Fruit fly (Drosophila melanogaster) whole organism, prepupa: ENCODE data around the gene CG12594.

ENCODE experiments used
- Blimp-1 ChIP-seq: fragments of 200-800 bp; sonication (Bioruptor generic); optimal IDR thresholded peaks from 3 replicates; lab custom pipeline; 2017; ENCODE audit warnings: missing biosample characterization, missing genetic modification characterization, mild to moderate bottlenecking, moderate library complexity, missing genetic modification reagents
- CG10631 ChIP-seq: fragments of 200-800 bp; sonication (Bioruptor generic); optimal IDR thresholded peaks from 2 replicates; lab custom pipeline; 2016; ENCODE audit warnings: missing biosample characterization, missing genetic modification characterization
- CG10669 ChIP-seq: fragments of 200-800 bp; sonication (Bioruptor generic); optimal IDR thresholded peaks from 3 replicates; lab custom pipeline; 2018; ENCODE audit warnings: missing biosample characterization, mild to moderate bottlenecking, missing genetic modification characterization, moderate library complexity
- CG11762 ChIP-seq: fragments of 200-800 bp; sonication (Bioruptor generic); optimal IDR thresholded peaks from 3 replicates; lab custom pipeline; 2016; ENCODE audit warnings: missing biosample characterization, missing genetic modification characterization; ENCODE audit not compliant: insufficient read depth
- CG11902 ChIP-seq: fragments of 200-800 bp; sonication (Bioruptor generic); optimal IDR thresholded peaks from 3 replicates; lab custom pipeline; 2016; ENCODE audit warnings: missing biosample characterization, missing genetic modification characterization
- CG15336 ChIP-seq: fragments of 200-800 bp; sonication (Bioruptor generic); IDR thresholded peaks from 2 replicates; pipeline ENCODE4 v1.3.6; 2022; ENCODE audit warnings: missing biosample characterization, missing genetic modification characterization
- CG1621 ChIP-seq: fragments of 200-800 bp; sonication (Bioruptor generic); optimal IDR thresholded peaks from 3 replicates; lab custom pipeline; 2018; ENCODE audit warnings: missing biosample characterization, mild to moderate bottlenecking, missing genetic modification characterization
- CG16779 ChIP-seq: fragments of 200-800 bp; sonication (Bioruptor generic); optimal IDR thresholded peaks from 3 replicates; lab custom pipeline; 2017; ENCODE audit warnings: missing biosample characterization, mild to moderate bottlenecking, missing genetic modification characterization
- CG31627 ChIP-seq: fragments of 200-800 bp; sonication (Bioruptor generic); optimal IDR thresholded peaks from 3 replicates; lab custom pipeline; 2016; ENCODE audit warnings: missing biosample characterization, missing genetic modification characterization
- CG34406 ChIP-seq: fragments of 200-800 bp; sonication (Bioruptor generic); optimal IDR thresholded peaks from 3 replicates; lab custom pipeline; 2016; ENCODE audit warnings: missing biosample characterization, missing genetic modification characterization
- CG3919 ChIP-seq: fragments of 200-800 bp; sonication (Bioruptor generic); optimal IDR thresholded peaks from 3 replicates; lab custom pipeline; 2016; ENCODE audit warnings: missing biosample characterization, missing genetic modification characterization
- CG4318 ChIP-seq: fragments of 200-800 bp; sonication (Bioruptor generic); optimal IDR thresholded peaks from 3 replicates; lab custom pipeline; 2017; ENCODE audit warnings: missing biosample characterization, mild to moderate bottlenecking, missing genetic modification characterization
- CG6163 ChIP-seq: fragments of 200-800 bp; sonication (Bioruptor generic); IDR thresholded peaks from 3 replicates; pipeline ENCODE4 v1.3.6; 2022; ENCODE audit warnings: missing biosample characterization, missing genetic modification characterization
- CG6276 ChIP-seq: fragments of 200-800 bp; sonication (Bioruptor generic); optimal IDR thresholded peaks from 2 replicates; lab custom pipeline; 2017; ENCODE audit warnings: missing biosample characterization, mild to moderate bottlenecking, missing genetic modification characterization
- CG6792 ChIP-seq: fragments of 200-800 bp; sonication (Bioruptor generic); optimal IDR thresholded peaks from 3 replicates; lab custom pipeline; 2016; ENCODE audit warnings: missing biosample characterization, missing genetic modification characterization
- CG6808 ChIP-seq: fragments of 200-800 bp; sonication (Bioruptor generic); optimal IDR thresholded peaks from 3 replicates; lab custom pipeline; 2017; ENCODE audit warnings: missing biosample characterization, missing genetic modification characterization, mild to moderate bottlenecking, moderate library complexity, missing genetic modification reagents
- CG6854 ChIP-seq: fragments of 200-800 bp; sonication (Bioruptor generic); optimal IDR thresholded peaks from 2 replicates; lab custom pipeline; 2017; ENCODE audit warnings: missing biosample characterization, mild to moderate bottlenecking, missing genetic modification characterization
- CG9139 ChIP-seq: fragments of 200-800 bp; sonication (Bioruptor generic); optimal IDR thresholded peaks from 3 replicates; lab custom pipeline; 2017; ENCODE audit warnings: missing biosample characterization, mild to moderate bottlenecking, missing genetic modification characterization
- Eip78C ChIP-seq: fragments of 200-800 bp; sonication (Bioruptor generic); peaks from one replicate; lab custom pipeline; 2016; ENCODE audit warnings: missing biosample characterization, missing genetic modification characterization
- Eip93F ChIP-seq: fragments of 200-800 bp; sonication (Bioruptor generic); optimal IDR thresholded peaks from 2 replicates; lab custom pipeline; 2016; ENCODE audit warnings: missing biosample characterization, mild to moderate bottlenecking, missing genetic modification characterization
- Ets21C ChIP-seq: fragments of 200-800 bp; sonication (Bioruptor generic); optimal IDR thresholded peaks from 3 replicates; lab custom pipeline; 2016; ENCODE audit warnings: missing biosample characterization, missing genetic modification characterization
- Ets96B ChIP-seq: fragments of 200-800 bp; optimal IDR thresholded peaks from 2 replicates; lab custom pipeline; 2019; ENCODE audit warnings: missing biosample characterization, mild to moderate bottlenecking, missing genetic modification characterization, moderate library complexity
- Hr38 ChIP-seq: sonication (Bioruptor generic); optimal IDR thresholded peaks from 2 replicates; lab custom pipeline; 2016; ENCODE audit warnings: missing biosample characterization, missing genetic modification characterization
- Hr39 ChIP-seq: fragments of 200-800 bp; sonication (Bioruptor generic); optimal IDR thresholded peaks from 2 replicates; lab custom pipeline; 2016; ENCODE audit warnings: missing biosample characterization, missing genetic modification characterization
- Hr4 ChIP-seq: fragments of 200-800 bp; sonication (Bioruptor generic); optimal IDR thresholded peaks from 3 replicates; lab custom pipeline; 2016; ENCODE audit warnings: missing biosample characterization, missing genetic modification characterization
- Met ChIP-seq: fragments of 200-800 bp; sonication (Bioruptor generic); optimal IDR thresholded peaks from 3 replicates; lab custom pipeline; 2016; ENCODE audit warnings: missing biosample characterization, missing genetic modification characterization
- OdsH ChIP-seq: fragments of 200-800 bp; sonication (Bioruptor generic); optimal IDR thresholded peaks from 3 replicates; lab custom pipeline; 2016; ENCODE audit warnings: missing biosample characterization, missing genetic modification characterization
- Smox ChIP-seq: fragments of 200-800 bp; sonication (Bioruptor generic); optimal IDR thresholded peaks from 3 replicates; lab custom pipeline; 2016; ENCODE audit warnings: missing biosample characterization, missing genetic modification characterization
- Sox102F ChIP-seq: fragments of 200-800 bp; sonication (Bioruptor generic); optimal IDR thresholded peaks from 2 replicates; lab custom pipeline; 2016; ENCODE audit warnings: missing biosample characterization, mild to moderate bottlenecking, missing genetic modification characterization
- Sox14 ChIP-seq: fragments of 200-800 bp; sonication (Bioruptor generic); optimal IDR thresholded peaks from 3 replicates; lab custom pipeline; 2016; ENCODE audit warnings: missing biosample characterization, missing genetic modification characterization
- Sox15 ChIP-seq: fragments of 200-800 bp; sonication (Bioruptor generic); optimal IDR thresholded peaks from 3 replicates; lab custom pipeline; 2016; ENCODE audit warnings: missing biosample characterization, missing genetic modification characterization
- achi ChIP-seq: fragments of 200-800 bp; sonication (Bioruptor generic); optimal IDR thresholded peaks from 3 replicates; lab custom pipeline; 2016; ENCODE audit warnings: missing biosample characterization, missing genetic modification characterization
- acj6 ChIP-seq: fragments of 200-800 bp; sonication (Bioruptor generic); optimal IDR thresholded peaks from 3 replicates; lab custom pipeline; 2016; ENCODE audit warnings: missing biosample characterization, missing genetic modification characterization
- dac ChIP-seq: fragments of 200-800 bp; sonication (Bioruptor generic); optimal IDR thresholded peaks from 2 replicates; lab custom pipeline; 2017; ENCODE audit warnings: missing biosample characterization, mild to moderate bottlenecking, missing genetic modification characterization
- dsx ChIP-seq: fragments of 200-800 bp; optimal IDR thresholded peaks from 3 replicates; lab custom pipeline; 2019; ENCODE audit warnings: missing biosample characterization, mild to moderate bottlenecking, missing genetic modification characterization, moderate library complexity; ENCODE audit not compliant: poor library complexity, severe bottlenecking
- eg ChIP-seq: fragments of 200-800 bp; sonication (Bioruptor generic); IDR thresholded peaks from 3 replicates; pipeline ENCODE4 v1.3.6; 2022; ENCODE audit warnings: missing biosample characterization, missing genetic modification characterization
- fd59A ChIP-seq: fragments of 200-800 bp; sonication (Bioruptor generic); optimal IDR thresholded peaks from 2 replicates; lab custom pipeline; 2017; ENCODE audit warnings: missing biosample characterization, mild to moderate bottlenecking, missing genetic modification characterization, missing genetic modification reagents
- fkh ChIP-seq: fragments of 200-800 bp; sonication (Bioruptor generic); optimal IDR thresholded peaks from 3 replicates; lab custom pipeline; 2017; ENCODE audit warnings: missing biosample characterization, mild to moderate bottlenecking, missing genetic modification characterization, moderate library complexity
- lz ChIP-seq: fragments of 200-800 bp; sonication (Bioruptor generic); optimal IDR thresholded peaks from 3 replicates; lab custom pipeline; 2016; ENCODE audit warnings: missing biosample characterization, missing genetic modification characterization
- net ChIP-seq: fragments of 200-800 bp; sonication (Bioruptor generic); optimal IDR thresholded peaks from 3 replicates; lab custom pipeline; 2016; ENCODE audit warnings: missing biosample characterization, missing genetic modification characterization
- pdm3 ChIP-seq: fragments of 200-800 bp; sonication (Bioruptor generic); optimal IDR thresholded peaks from 3 replicates; lab custom pipeline; 2016; ENCODE audit warnings: missing biosample characterization, missing genetic modification characterization
- salr ChIP-seq, 2 experiments: fragments of 200-800 bp; sonication (Bioruptor generic); optimal IDR thresholded peaks; 3 replicates each; lab custom pipeline; 2016 to 2018; ENCODE audit warnings: missing biosample characterization in 2 of 2, missing genetic modification characterization in 2 of 2, mild to moderate bottlenecking in 1 of 2
- spab ChIP-seq: fragments of 200-800 bp; sonication (Bioruptor generic); optimal IDR thresholded peaks from 2 replicates; lab custom pipeline; 2017; ENCODE audit warnings: missing biosample characterization, mild to moderate bottlenecking, missing genetic modification characterization, missing genetic modification reagents
- ss ChIP-seq, 2 experiments: fragments of 200-800 bp; sonication (Bioruptor generic); optimal IDR thresholded peaks; 2 replicates in 1 of 2; 3 replicates in 1 of 2; lab custom pipeline; 2017 to 2018; ENCODE audit warnings: mild to moderate bottlenecking in 2 of 2, missing biosample characterization in 2 of 2, missing genetic modification characterization in 2 of 2, moderate library complexity in 1 of 2
- topi ChIP-seq: fragments of 200-800 bp; sonication (Bioruptor generic); optimal IDR thresholded peaks from 3 replicates; lab custom pipeline; 2016; ENCODE audit warnings: missing biosample characterization, missing genetic modification characterization
- vri ChIP-seq: fragments of 200-800 bp; sonication (Bioruptor generic); optimal IDR thresholded peaks from 3 replicates; lab custom pipeline; 2016; ENCODE audit warnings: missing biosample characterization, mild to moderate bottlenecking, missing genetic modification characterization

CG12594 gene

DNA sequence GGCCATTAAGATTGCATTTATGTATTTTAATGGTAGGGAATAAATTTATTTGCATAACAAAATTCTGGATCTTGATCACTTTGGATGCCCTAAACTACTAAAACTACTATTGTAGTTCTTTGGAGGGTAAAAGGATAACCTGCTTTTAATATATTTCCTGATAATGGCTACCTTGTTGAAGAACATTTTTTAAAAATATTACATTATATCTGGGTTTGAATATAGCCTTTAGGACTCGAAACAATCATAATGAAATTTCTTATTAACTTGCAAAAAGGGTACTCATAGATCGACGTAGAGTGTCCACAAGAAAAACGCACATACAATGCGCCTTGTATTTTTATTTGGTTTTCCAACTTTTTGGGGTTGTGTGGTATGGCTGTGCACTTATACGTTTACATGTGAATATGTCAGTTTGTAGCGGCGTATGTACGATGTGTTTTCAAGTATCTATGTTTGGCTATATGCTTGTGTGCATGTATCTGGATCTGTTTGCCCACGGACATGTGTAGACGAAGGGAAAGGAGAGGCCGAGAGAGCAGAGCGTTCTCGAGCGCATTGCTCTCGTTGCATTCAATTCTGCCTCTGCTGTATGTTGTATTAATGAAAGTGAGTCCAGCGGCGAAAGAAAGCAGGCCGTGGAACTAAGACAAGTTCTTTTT is 58.0 kb downstream of the CG12594 start (continued):
- peak; percentile 95 for TF ChIP-seq acj6 (GFP tag; lab: Kevin White, UChicago)
- TF ChIP-seq CG6808 = peak; percentile 89
- TF ChIP-seq Met (GFP tag; lab: Kevin White, UChicago) = peak; percentile 96
- peak; percentile 84 for TF ChIP-seq CG6163 (GFP tag; lab: Robert Waterston, UW)
- peak; percentile 81 for TF ChIP-seq CG1621 (tag; lab: Kevin White, UChicago)
- TF ChIP-seq Sox15 (GFP tag; lab: Kevin White, UChicago) = peak; percentile 88
- TF ChIP-seq salr (GFP tag; optimal IDR thresholded peaks at IDR 0.05; lab: Kevin White, UChicago) = peak; percentile 87 to 91
- peak; percentile 92 for TF ChIP-seq dsx
- peak; percentile 79 to 91 for TF ChIP-seq ss (GFP tag; optimal IDR thresholded peaks at IDR 0.05; lab: Kevin White, UChicago)
- TF ChIP-seq CG11762 (GFP tag; lab: Kevin White, UChicago) = peak; percentile 89
- TF ChIP-seq CG34406 = peak; percentile 93
- peak; percentile 94 for TF ChIP-seq Sox14 (GFP tag; lab: Kevin White, UChicago)
- peak; percentile 73; the same call in 2 of the 3 replicates for TF ChIP-seq eg (GFP tag; lab: Robert Waterston, UW)
- peak; percentile 90 for TF ChIP-seq CG10669 (GFP tag; lab: Kevin White, UChicago)
- peak; percentile 93 for TF ChIP-seq Blimp-1
- TF ChIP-seq spab (GFP tag; lab: Kevin White, UChicago) = peak; percentile 88
- TF ChIP-seq CG31627 = peak; percentile 91
- peak; percentile 94 for TF ChIP-seq pdm3 (GFP tag; lab: Kevin White, UChicago)
- peak; percentile 58 for TF ChIP-seq fkh (GFP tag; lab: Kevin White, UChicago)
- TF ChIP-seq Hr38 (GFP tag; lab: Kevin White, UChicago) = no peak
- TF ChIP-seq Sox102F (GFP tag; lab: Kevin White, UChicago) = peak; percentile 93
- TF ChIP-seq CG4318 = peak; percentile 80
- TF ChIP-seq lz (GFP tag; lab: Kevin White, UChicago) = peak; percentile 94

DNA sequence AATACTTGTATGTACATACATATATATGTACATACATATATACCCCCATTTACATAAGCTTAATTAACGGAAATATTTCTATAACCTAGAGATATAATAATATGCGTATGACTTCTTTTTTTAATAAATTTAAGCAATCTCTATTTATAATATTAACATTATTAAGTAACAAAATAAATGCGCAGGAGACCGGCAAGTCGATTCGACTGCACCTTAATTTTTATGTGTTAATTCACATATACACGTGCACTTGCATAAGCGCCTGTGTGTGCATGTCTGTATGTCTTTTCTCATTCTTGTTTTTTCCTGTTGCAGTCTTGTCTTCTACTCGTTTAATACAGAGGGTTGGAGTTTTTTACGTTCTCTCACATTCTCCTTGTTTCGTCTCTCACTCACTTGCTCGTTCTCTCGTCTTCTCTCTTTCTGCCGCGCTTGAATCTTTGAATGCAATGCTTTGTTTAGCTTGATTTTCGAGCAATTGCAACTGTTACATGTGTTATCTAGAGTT is 58.7 kb downstream of the CG12594 start:
- TF ChIP-seq fd59A (GFP tag; lab: Kevin White, UChicago) (peak; percentile 98), CG6854 (peak; percentile 79), Met (GFP tag; lab: Kevin White, UChicago) (peak; percentile 93), Hr39 (GFP tag; lab: Kevin White, UChicago) (peak; percentile 87), CG15336 (GFP tag; lab: Robert Waterston, UW) (peak; percentile 93), Eip93F (GFP tag; lab: Kevin White, UChicago) (peak; percentile 67), net (GFP tag; lab: Kevin White, UChicago) (peak; percentile 97), vri (GFP tag; lab: Kevin White, UChicago) (peak; percentile 78), CG11762 (GFP tag; lab: Kevin White, UChicago) (peak; percentile 95), Sox102F (GFP tag; lab: Kevin White, UChicago) (peak; percentile 91), Smox (peak; percentile 92), CG10631 (GFP tag; lab: Kevin White, UChicago) (peak; percentile 99), CG11902 (peak; percentile 95), CG6808 (peak; percentile 97), CG4318 (peak; percentile 98), CG1621 (tag; lab: Kevin White, UChicago) (peak; percentile 92), CG6163 (GFP tag; lab: Robert Waterston, UW) (peak; percentile 97), achi (GFP tag; lab: Kevin White, UChicago) (peak; percentile 97), Eip78C (GFP tag; lab: Kevin White, UChicago) (peak; percentile 99), Ets21C (GFP tag; lab: Kevin White, UChicago) (peak; percentile 80), Sox14 (GFP tag; lab: Kevin White, UChicago) (peak; percentile 89), CG9139 (GFP tag; lab: Kevin White, UChicago) (peak; percentile 92), Hr4 (GFP tag; lab: Kevin White, UChicago) (peak; percentile 94), dac (GFP tag; lab: Kevin White, UChicago) (peak; percentile 87), Hr38 (GFP tag; lab: Kevin White, UChicago) (no peak), CG16779 (tag; lab: Kevin White, UChicago) (peak; percentile 95), OdsH (GFP tag; lab: Kevin White, UChicago) (peak; percentile 98), spab (GFP tag; lab: Kevin White, UChicago) (peak; percentile 98), topi (GFP tag; lab: Kevin White, UChicago) (peak; percentile 92), CG6792 (GFP tag; lab: Kevin White, UChicago) (peak; percentile 96), Ets96B (peak; percentile 99), salr (GFP tag; optimal IDR thresholded peaks at IDR 0.05; lab: Kevin White, UChicago) (peak; percentile 94 to 99), eg (GFP tag; lab: Robert Waterston, UW) (peak; percentile 97), CG3919 (GFP tag; lab: Kevin White, UChicago) (peak; percentile 98), dsx (peak; percentile 95), CG6276 (GFP tag; lab: Kevin White, UChicago) (peak; percentile 96)
